Fruit fly (Drosophila melanogaster) whole organism, embryonic: ENCODE measurements around the gene CG3040.

Experiments used
- Atf6 ChIP-seq: fragments of 200-800 bp; sonication (Bioruptor generic); IDR thresholded peaks from 2 replicates; pipeline ENCODE4 v1.3.6; 2022; ENCODE audit warnings: missing biosample characterization, missing genetic modification characterization
- Awh ChIP-seq: fragments of 200-800 bp; sonication (Bioruptor generic); IDR thresholded peaks from 2 replicates; pipeline ENCODE4, ENCODE4 v1.3.6; 2022; ENCODE audit warnings: missing biosample characterization, missing genetic modification characterization
- B-H2 ChIP-seq: fragments of 200-800 bp; sonication (Bioruptor generic); optimal IDR thresholded peaks from 2 replicates; lab custom pipeline; 2018; ENCODE audit warnings: missing biosample characterization, mild to moderate bottlenecking, missing genetic modification characterization
- Blimp-1 ChIP-seq: fragments of 200-800 bp; sonication (Bioruptor generic); optimal IDR thresholded peaks from 3 replicates; lab custom pipeline; 2018; ENCODE audit warnings: missing biosample characterization, missing genetic modification characterization, mild to moderate bottlenecking, moderate library complexity, missing genetic modification reagents
- CG10209 ChIP-seq: fragments of 200-800 bp; sonication (Bioruptor generic); optimal IDR thresholded peaks from 3 replicates; lab custom pipeline; 2017; ENCODE audit warnings: missing biosample characterization, mild to moderate bottlenecking, missing genetic modification characterization, missing genetic modification reagents
- CG1024 ChIP-seq: fragments of 200-800 bp; sonication (Bioruptor generic); IDR thresholded peaks from 2 replicates; pipeline ENCODE4 v1.3.6; 2022; ENCODE audit warnings: missing biosample characterization, missing genetic modification characterization
- CG10274 ChIP-seq: fragments of 200-800 bp; sonication (Bioruptor generic); optimal IDR thresholded peaks from 3 replicates; lab custom pipeline; 2017; ENCODE audit warnings: missing biosample characterization, mild to moderate bottlenecking, missing genetic modification characterization
- CG10543 ChIP-seq: fragments of 200-800 bp; sonication (Bioruptor generic); optimal IDR thresholded peaks from 3 replicates; lab custom pipeline; 2017; ENCODE audit warnings: missing biosample characterization, mild to moderate bottlenecking, missing genetic modification characterization, moderate library complexity
- CG12155 ChIP-seq: fragments of 200-800 bp; sonication (Bioruptor generic); optimal IDR thresholded peaks from 3 replicates; lab custom pipeline; 2016; ENCODE audit warnings: missing biosample characterization, missing genetic modification characterization
- CG1233 ChIP-seq: fragments of 200-800 bp; sonication (Bioruptor generic); optimal IDR thresholded peaks from 4 replicates; lab custom pipeline; 2018; ENCODE audit warnings: missing biosample characterization, mild to moderate bottlenecking, missing genetic modification characterization
- CG17385 ChIP-seq: fragments of 200-800 bp; sonication (Bioruptor generic); optimal IDR thresholded peaks from 3 replicates; lab custom pipeline; 2018; ENCODE audit warnings: missing biosample characterization, mild to moderate bottlenecking, missing genetic modification characterization
- CG18476 ChIP-seq: fragments of 200-800 bp; sonication (Bioruptor generic); optimal IDR thresholded peaks from 2 replicates; lab custom pipeline; 2016; ENCODE audit warnings: missing biosample characterization, mild to moderate bottlenecking, missing genetic modification characterization
- CG2199 ChIP-seq: fragments of 200-800 bp; sonication (Bioruptor generic); IDR thresholded peaks from 3 replicates; pipeline ENCODE4 v1.3.6; 2022; ENCODE audit warnings: missing biosample characterization, missing genetic modification characterization
- CG3407 ChIP-seq: fragments of 200-800 bp; sonication (Bioruptor generic); optimal IDR thresholded peaks from 2 replicates; lab custom pipeline; 2018; ENCODE audit warnings: missing biosample characterization, mild to moderate bottlenecking, missing genetic modification characterization
- CG4404 ChIP-seq: fragments of 200-800 bp; sonication (Bioruptor generic); IDR thresholded peaks from 2 replicates; pipeline ENCODE4 v1.3.6; 2022; ENCODE audit warnings: missing biosample characterization, missing genetic modification characterization
- CG4424 ChIP-seq: fragments of 200-800 bp; sonication (Bioruptor generic); optimal IDR thresholded peaks from 3 replicates; lab custom pipeline; 2016; ENCODE audit warnings: missing biosample characterization, missing genetic modification characterization
- CG5953 ChIP-seq: fragments of 200-800 bp; sonication (Bioruptor generic); IDR thresholded peaks from 2 replicates; pipeline ENCODE4 v1.3.6; 2022; ENCODE audit warnings: missing biosample characterization, missing genetic modification characterization
- CG7745 ChIP-seq: fragments of 200-800 bp; sonication (Bioruptor generic); optimal IDR thresholded peaks from 2 replicates; lab custom pipeline; 2018; ENCODE audit warnings: missing biosample characterization, mild to moderate bottlenecking, missing genetic modification characterization, moderate library complexity
- CHES-1-like ChIP-seq: fragments of 200-800 bp; sonication (Bioruptor generic); optimal IDR thresholded peaks from 2 replicates; lab custom pipeline; 2016; ENCODE audit warnings: missing biosample characterization, missing genetic modification characterization
- D ChIP-seq, 2 experiments: fragments of 200-800 bp in 1 of 2; fragments of >200 bp in 1 of 2; sonication (Bioruptor generic) in 1 of 2; optimal IDR thresholded peaks; 2 replicates in 1 of 2; 3 replicates in 1 of 2; lab custom pipeline; 2017; ENCODE audit warnings: mild to moderate bottlenecking in 1 of 2, missing biosample characterization in 1 of 2, missing genetic modification characterization in 1 of 2, missing genetic modification reagents in 1 of 2
- Doc2 ChIP-seq: fragments of 200-800 bp; sonication (Bioruptor generic); IDR thresholded peaks from 2 replicates; pipeline ENCODE4 v1.3.6; 2022; ENCODE audit warnings: missing biosample characterization, missing genetic modification characterization
- Fer3 ChIP-seq: fragments of 200-800 bp; sonication (Bioruptor generic); optimal IDR thresholded peaks from 2 replicates; lab custom pipeline; 2018; ENCODE audit warnings: missing biosample characterization, mild to moderate bottlenecking, missing genetic modification characterization, moderate library complexity
- HLH3B ChIP-seq: fragments of 200-800 bp; sonication (Bioruptor generic); IDR thresholded peaks from 2 replicates; pipeline ENCODE4 v1.3.6; 2022; ENCODE audit warnings: missing biosample characterization, missing genetic modification characterization
- Hand ChIP-seq: fragments of 200-800 bp; sonication (Bioruptor generic); optimal IDR thresholded peaks from 2 replicates; lab custom pipeline; 2017; ENCODE audit warnings: mild to moderate bottlenecking, missing biosample characterization, missing genetic modification reagents, missing genetic modification characterization
- Hmr ChIP-seq: fragments of 200-800 bp; sonication (Bioruptor generic); optimal IDR thresholded peaks from 3 replicates; lab custom pipeline; 2017; ENCODE audit warnings: mild to moderate bottlenecking, missing biosample characterization, missing genetic modification reagents, missing genetic modification characterization
- Kr ChIP-seq: fragments of 200-800 bp; sonication (Bioruptor generic); optimal IDR thresholded peaks from 2 replicates; lab custom pipeline; 2017; ENCODE audit warnings: missing biosample characterization, mild to moderate bottlenecking, missing genetic modification characterization
- NK7.1 ChIP-seq: fragments of 200-800 bp; sonication (Bioruptor generic); optimal IDR thresholded peaks from 3 replicates; lab custom pipeline; 2016; ENCODE audit warnings: missing biosample characterization, missing genetic modification characterization
- Optix ChIP-seq: fragments of 200-800 bp; sonication (Bioruptor generic); IDR thresholded peaks from 3 replicates; pipeline ENCODE4 v1.3.6; 2022; ENCODE audit warnings: missing biosample characterization, missing genetic modification characterization
- Rfx ChIP-seq: fragments of 200-800 bp; sonication (Bioruptor generic); IDR thresholded peaks from 2 replicates; pipeline ENCODE4 v1.3.6; 2022; ENCODE audit warnings: missing biosample characterization, missing genetic modification characterization
- Sry-β ChIP-seq: fragments of 200-800 bp; sonication (Bioruptor generic); optimal IDR thresholded peaks from 2 replicates; lab custom pipeline; 2018; ENCODE audit warnings: missing biosample characterization, mild to moderate bottlenecking, missing genetic modification characterization, moderate library complexity
- ara ChIP-seq: fragments of 200-800 bp; sonication (Bioruptor generic); IDR thresholded peaks from 2 replicates; pipeline ENCODE4 v1.3.6; 2022; ENCODE audit warnings: missing biosample characterization, missing genetic modification characterization
- chinmo ChIP-seq: fragments of 200-800 bp; sonication (Bioruptor generic); IDR thresholded peaks from 4 replicates; pipeline ENCODE4 v1.3.6; 2022; ENCODE audit warnings: missing biosample characterization, missing genetic modification characterization; ENCODE audit not compliant: partially characterized antibody
- chn ChIP-seq: fragments of 200-800 bp; sonication (Bioruptor generic); optimal IDR thresholded peaks from 2 replicates; lab custom pipeline; 2016; ENCODE audit warnings: missing biosample characterization, missing genetic modification characterization
- ems ChIP-seq: fragments of 200-800 bp; sonication (Bioruptor generic); optimal IDR thresholded peaks from 3 replicates; lab custom pipeline; 2016; ENCODE audit warnings: missing biosample characterization, missing genetic modification characterization
- ftz-f1 ChIP-seq: fragments of 200-800 bp; sonication (Bioruptor generic); optimal IDR thresholded peaks from 2 replicates; lab custom pipeline; 2016; ENCODE audit warnings: missing biosample characterization, missing genetic modification characterization
- gcm2 ChIP-seq: fragments of 200-800 bp; sonication (Bioruptor generic); optimal IDR thresholded peaks from 2 replicates; lab custom pipeline; 2016; ENCODE audit warnings: missing biosample characterization, missing genetic modification characterization
- gem ChIP-seq: fragments of 200-800 bp; sonication (Bioruptor generic); optimal IDR thresholded peaks from 2 replicates; lab custom pipeline; 2019; ENCODE audit warnings: missing biosample characterization, mild to moderate bottlenecking, missing genetic modification characterization, moderate library complexity
- grn ChIP-seq: fragments of 200-800 bp; sonication (Bioruptor generic); optimal IDR thresholded peaks from 3 replicates; lab custom pipeline; 2017; ENCODE audit warnings: missing biosample characterization, missing genetic modification characterization
- klu ChIP-seq: fragments of 200-800 bp; sonication (Bioruptor generic); IDR thresholded peaks from 2 replicates; pipeline ENCODE4 v1.3.6; 2022; ENCODE audit warnings: missing biosample characterization, missing genetic modification characterization
- maf-S ChIP-seq: fragments of 200-800 bp; sonication (Bioruptor generic); optimal IDR thresholded peaks from 2 replicates; lab custom pipeline; 2016; ENCODE audit warnings: missing biosample characterization, missing genetic modification characterization
- mirr ChIP-seq: fragments of 200-800 bp; sonication (Bioruptor generic); optimal IDR thresholded peaks from 3 replicates; lab custom pipeline; 2018; ENCODE audit warnings: missing biosample characterization, mild to moderate bottlenecking, missing genetic modification characterization
- nau ChIP-seq: fragments of 200-800 bp; sonication (Bioruptor generic); optimal IDR thresholded peaks from 3 replicates; lab custom pipeline; 2017; ENCODE audit warnings: missing biosample characterization, mild to moderate bottlenecking, missing genetic modification characterization, missing genetic modification reagents
- otp ChIP-seq: fragments of 200-800 bp; sonication (Bioruptor generic); IDR thresholded peaks from 3 replicates; pipeline ENCODE4, ENCODE4 v1.3.6; 2022; ENCODE audit warnings: missing biosample characterization, missing genetic modification characterization
- pfk ChIP-seq: fragments of 200-800 bp; sonication (Bioruptor generic); optimal IDR thresholded peaks from 2 replicates; lab custom pipeline; 2018; ENCODE audit warnings: missing biosample characterization, mild to moderate bottlenecking, missing genetic modification characterization, moderate library complexity
- pnt ChIP-seq: fragments of 200-800 bp; sonication (Bioruptor generic); optimal IDR thresholded peaks from 3 replicates; lab custom pipeline; 2016; ENCODE audit warnings: missing biosample characterization, missing genetic modification characterization
- ranshi ChIP-seq: fragments of 200-800 bp; sonication (Bioruptor generic); IDR thresholded peaks from 2 replicates; pipeline ENCODE4 v1.3.6; 2022; ENCODE audit warnings: missing biosample characterization, missing genetic modification characterization
- tio ChIP-seq: fragments of 200-800 bp; sonication (Bioruptor generic); optimal IDR thresholded peaks from 2 replicates; lab custom pipeline; 2017; ENCODE audit warnings: missing biosample characterization, missing genetic modification characterization, inconsistent platforms
- wor ChIP-seq: fragments of 200-800 bp; sonication (Bioruptor generic); IDR thresholded peaks from 2 replicates; pipeline ENCODE4 v1.3.6; 2022; ENCODE audit warnings: missing biosample characterization, missing genetic modification characterization
- zen ChIP-seq: fragments of 200-800 bp; sonication (Bioruptor generic); optimal IDR thresholded peaks from 3 replicates; lab custom pipeline; 2018; ENCODE audit warnings: missing biosample characterization, mild to moderate bottlenecking, missing genetic modification characterization, moderate library complexity

CG3040 gene

dm6 chrX:6969364-6970137 is 3.6 kb downstream of the CG3040 start, which contains the start of gene CG4586 (continued):
- peak; percentile 97 for TF ChIP-seq nau (GFP tag; lab: Kevin White, UChicago)
- TF ChIP-seq Awh (GFP tag; lab: Robert Waterston, UW), result peak; percentile 96
- TF ChIP-seq pnt (GFP tag; lab: Kevin White, UChicago), result peak; percentile 85
- peak; percentile 93 for TF ChIP-seq B-H2 (GFP tag; lab: Kevin White, UChicago)
- peak; percentile 61 for TF ChIP-seq CG4404 (GFP tag; lab: Robert Waterston, UW)
- peak; percentile 92 for TF ChIP-seq CG12155 (GFP tag; lab: Kevin White, UChicago)
- peak; percentile 84; the same call in 2 of the 3 replicates for TF ChIP-seq CG2199 (GFP tag; lab: Robert Waterston, UW)
- TF ChIP-seq maf-S (GFP tag; lab: Kevin White, UChicago), result peak; percentile 94
- peak; percentile 96 for TF ChIP-seq mirr (GFP tag; lab: Kevin White, UChicago)
- peak; percentile 94 for TF ChIP-seq CG17385 (GFP tag; lab: Kevin White, UChicago)
- peak; percentile 44 for TF ChIP-seq ftz-f1 (GFP tag; lab: Kevin White, UChicago)
- peak; percentile 96 for TF ChIP-seq otp (GFP tag; lab: Robert Waterston, UW)
- peak; percentile 97 for TF ChIP-seq ems (GFP tag; lab: Kevin White, UChicago)
- no peak for TF ChIP-seq CG7745 (tag; lab: Kevin White, UChicago)
- peak; percentile 72 for TF ChIP-seq grn (GFP tag; lab: Kevin White, UChicago)
- peak; percentile 95 for TF ChIP-seq gcm2 (GFP tag; lab: Kevin White, UChicago)
- peak; percentile 84 for TF ChIP-seq wor (GFP tag; lab: Robert Waterston, UW)
- peak; percentile 89 for TF ChIP-seq CG10274 (GFP tag; lab: Kevin White, UChicago)
- peak; percentile 92 for TF ChIP-seq HLH3B (GFP tag; lab: Robert Waterston, UW)
- peak; percentile 98 for TF ChIP-seq Hmr (GFP tag; lab: Kevin White, UChicago)
- TF ChIP-seq D (optimal IDR thresholded peaks at IDR 0.05; lab: Kevin White, UChicago), result no peak
- TF ChIP-seq D (GFP tag; optimal IDR thresholded peaks at IDR 0.05; lab: Kevin White, UChicago), result peak; percentile 86
- TF ChIP-seq NK7.1, result peak; percentile 92
- TF ChIP-seq CG5953 (GFP tag; lab: Robert Waterston, UW), result peak; percentile 94
- TF ChIP-seq ranshi (GFP tag; lab: Robert Waterston, UW), result peak; percentile 95
- peak; percentile 86 for TF ChIP-seq CG1024
- peak; percentile 97 for TF ChIP-seq CHES-1-like (GFP tag; lab: Kevin White, UChicago)
- peak; percentile 87 for TF ChIP-seq tio
- peak; percentile 65; the same call in 1 of the 2 replicates for TF ChIP-seq Doc2 (GFP tag; lab: Robert Waterston, UW)
- TF ChIP-seq CG10209 (GFP tag; lab: Kevin White, UChicago), result peak; percentile 94
- peak; percentile 93 for TF ChIP-seq ara (GFP tag; lab: Robert Waterston, UW)
- TF ChIP-seq Hand (GFP tag; lab: Kevin White, UChicago), result peak; percentile 98
- peak; percentile 81 for TF ChIP-seq zen (tag; lab: Kevin White, UChicago)
- TF ChIP-seq Optix (GFP tag; lab: Robert Waterston, UW), result peak; percentile 93
- TF ChIP-seq Atf6 (GFP tag; lab: Robert Waterston, UW), result peak; percentile 96
- TF ChIP-seq CG10543 (GFP tag; lab: Kevin White, UChicago), result peak; percentile 83
- peak; percentile 96 for TF ChIP-seq Rfx (GFP tag; lab: Robert Waterston, UW)
- TF ChIP-seq Blimp-1 (GFP tag; lab: Kevin White, UChicago), result peak; percentile 92
- TF ChIP-seq pfk, result peak; percentile 41
- TF ChIP-seq Kr (GFP tag; lab: Kevin White, UChicago), result no peak
- peak; percentile 91 for TF ChIP-seq chn (GFP tag; lab: Kevin White, UChicago)
- peak; percentile 74 for TF ChIP-seq klu (GFP tag; lab: Robert Waterston, UW)
- TF ChIP-seq Fer3 (tag; lab: Kevin White, UChicago), result peak; percentile 96
- TF ChIP-seq chinmo (GFP tag; lab: Robert Waterston, UW), result no peak
- peak; percentile 87 for TF ChIP-seq CG3407
- TF ChIP-seq CG18476 (GFP tag; lab: Kevin White, UChicago), result peak; percentile 95
- peak; percentile 95 for TF ChIP-seq gem
- peak; percentile 93 for TF ChIP-seq CG4424 (GFP tag; lab: Kevin White, UChicago)
- TF ChIP-seq CG1233, result peak; percentile 94
- peak; percentile 39 for TF ChIP-seq Sry-β (GFP tag; lab: Kevin White, UChicago)
